Fruit fly (Drosophila melanogaster) whole organism, embryonic: ENCODE results near the gene CG43402.
A peak's percentile ranks its signal among the peaks of the same experiment; 100 is the strongest.

Experiments
- Atf3 ChIP-seq: fragments of 200-800 bp; sonication (Bioruptor generic); optimal IDR thresholded peaks from 3 replicates; lab custom pipeline; 2016; ENCODE audit warnings: missing biosample characterization, missing genetic modification characterization
- CG10267 ChIP-seq: fragments of 200-800 bp; sonication (Bioruptor generic); optimal IDR thresholded peaks from 2 replicates; lab custom pipeline; 2018; ENCODE audit warnings: missing biosample characterization, mild to moderate bottlenecking, missing genetic modification characterization, moderate library complexity
- CG10274 ChIP-seq: fragments of 200-800 bp; sonication (Bioruptor generic); optimal IDR thresholded peaks from 3 replicates; lab custom pipeline; 2017; ENCODE audit warnings: missing biosample characterization, mild to moderate bottlenecking, missing genetic modification characterization
- CG11723 ChIP-seq: fragments of 200-800 bp; sonication (Bioruptor generic); optimal IDR thresholded peaks from 2 replicates; lab custom pipeline; 2017; ENCODE audit warnings: missing biosample characterization, mild to moderate bottlenecking, missing genetic modification characterization
- CG12155 ChIP-seq: fragments of 200-800 bp; sonication (Bioruptor generic); optimal IDR thresholded peaks from 3 replicates; lab custom pipeline; 2016; ENCODE audit warnings: missing biosample characterization, missing genetic modification characterization
- CG13624 ChIP-seq: fragments of 200-800 bp; sonication (Bioruptor generic); optimal IDR thresholded peaks from 2 replicates; lab custom pipeline; 2016; ENCODE audit warnings: missing biosample characterization, missing genetic modification characterization
- CG16813 ChIP-seq: fragments of 200-800 bp; sonication (Bioruptor generic); IDR thresholded peaks from 3 replicates; pipeline ENCODE4 v1.3.6; 2022; ENCODE audit warnings: missing biosample characterization, missing genetic modification characterization; ENCODE audit not compliant: partially characterized antibody
- CG17802 ChIP-seq: fragments of 200-800 bp; sonication (Bioruptor generic); optimal IDR thresholded peaks from 2 replicates; lab custom pipeline; 2018; ENCODE audit warnings: missing biosample characterization, mild to moderate bottlenecking, missing genetic modification characterization, moderate library complexity
- CG18262 ChIP-seq: fragments of 200-800 bp; optimal IDR thresholded peaks from 3 replicates; lab custom pipeline; 2019; ENCODE audit warnings: missing biosample characterization, mild to moderate bottlenecking, missing genetic modification characterization, moderate library complexity
- CG18476 ChIP-seq: fragments of 200-800 bp; sonication (Bioruptor generic); optimal IDR thresholded peaks from 2 replicates; lab custom pipeline; 2016; ENCODE audit warnings: missing biosample characterization, mild to moderate bottlenecking, missing genetic modification characterization
- CG2199 ChIP-seq: fragments of 200-800 bp; sonication (Bioruptor generic); IDR thresholded peaks from 3 replicates; pipeline ENCODE4 v1.3.6; 2022; ENCODE audit warnings: missing biosample characterization, missing genetic modification characterization
- CG3065 ChIP-seq: fragments of 200-800 bp; sonication (Bioruptor generic); optimal IDR thresholded peaks from 2 replicates; lab custom pipeline; 2016; ENCODE audit warnings: missing biosample characterization, missing genetic modification characterization
- CG3407 ChIP-seq: fragments of 200-800 bp; sonication (Bioruptor generic); optimal IDR thresholded peaks from 2 replicates; lab custom pipeline; 2018; ENCODE audit warnings: missing biosample characterization, mild to moderate bottlenecking, missing genetic modification characterization
- CG3838 ChIP-seq: fragments of 200-800 bp; sonication (Bioruptor generic); optimal IDR thresholded peaks from 3 replicates; lab custom pipeline; 2016; ENCODE audit warnings: missing biosample characterization, missing genetic modification characterization
- CG42726 ChIP-seq: fragments of 200-800 bp; sonication (Bioruptor generic); IDR thresholded peaks from 2 replicates; pipeline ENCODE4 v1.3.6; 2022; ENCODE audit warnings: missing biosample characterization, missing genetic modification characterization; ENCODE audit not compliant: partially characterized antibody
- CG4328 ChIP-seq: fragments of 200-800 bp; sonication (Bioruptor generic); optimal IDR thresholded peaks from 3 replicates; lab custom pipeline; 2017; ENCODE audit warnings: missing biosample characterization, missing genetic modification reagents, missing genetic modification characterization
- CG4360 ChIP-seq: fragments of 200-800 bp; sonication (Bioruptor generic); IDR thresholded peaks from 2 replicates; pipeline ENCODE4 v1.3.6; 2022; ENCODE audit warnings: missing biosample characterization, missing genetic modification characterization
- CG4820 ChIP-seq: fragments of 200-800 bp; sonication (Bioruptor generic); optimal IDR thresholded peaks from 3 replicates; lab custom pipeline; 2016; ENCODE audit warnings: missing biosample characterization, missing genetic modification characterization
- CG6254 ChIP-seq: fragments of 200-800 bp; sonication (Bioruptor generic); optimal IDR thresholded peaks from 3 replicates; lab custom pipeline; 2017; ENCODE audit warnings: mild to moderate bottlenecking, missing biosample characterization, missing genetic modification reagents, missing genetic modification characterization
- CG7357 ChIP-seq: fragments of 200-800 bp; sonication (Bioruptor generic); IDR thresholded peaks from 3 replicates; pipeline ENCODE4 v1.3.6; 2022; ENCODE audit warnings: missing biosample characterization, missing genetic modification characterization
- CG8765 ChIP-seq: fragments of 200-800 bp; sonication (Bioruptor generic); IDR thresholded peaks from 2 replicates; pipeline ENCODE4 v1.3.6; 2022; ENCODE audit warnings: missing biosample characterization, missing genetic modification characterization
- CG9932 ChIP-seq: fragments of 200-800 bp; sonication (Bioruptor generic); IDR thresholded peaks from 2 replicates; pipeline ENCODE4 v1.3.6; 2022; ENCODE audit warnings: missing biosample characterization, missing genetic modification characterization
- Dbx ChIP-seq: fragments of 200-800 bp; sonication (Bioruptor generic); IDR thresholded peaks from 3 replicates; pipeline ENCODE4 v1.3.6; 2022; ENCODE audit warnings: missing biosample characterization, missing genetic modification characterization
- Hsf ChIP-seq: fragments of 200-800 bp; sonication (Bioruptor generic); optimal IDR thresholded peaks from 3 replicates; lab custom pipeline; 2016; ENCODE audit warnings: missing biosample characterization, missing genetic modification characterization
- Neu2 ChIP-seq: fragments of 200-800 bp; sonication (Bioruptor generic); optimal IDR thresholded peaks from 3 replicates; lab custom pipeline; 2016; ENCODE audit warnings: missing biosample characterization, missing genetic modification characterization, borderline replicate concordance
- NfI ChIP-seq: fragments of 200-800 bp; sonication (Bioruptor generic); optimal IDR thresholded peaks from 3 replicates; lab custom pipeline; 2018; ENCODE audit warnings: missing biosample characterization, mild to moderate bottlenecking, missing genetic modification characterization, moderate library complexity
- Ptx1 ChIP-seq: fragments of 200-800 bp; sonication (Bioruptor generic); IDR thresholded peaks from 2 replicates; pipeline ENCODE4 v1.3.6; 2022; ENCODE audit warnings: missing biosample characterization, missing genetic modification characterization
- Spps ChIP-seq: fragments of 200-800 bp; sonication (Bioruptor generic); optimal IDR thresholded peaks from 2 replicates; lab custom pipeline; 2018; ENCODE audit warnings: missing biosample characterization, mild to moderate bottlenecking, missing genetic modification characterization
- Sry-δ ChIP-seq: fragments of 200-800 bp; sonication (Bioruptor generic); optimal IDR thresholded peaks from 2 replicates; lab custom pipeline; 2016; ENCODE audit warnings: missing biosample characterization, missing genetic modification characterization
- ash1 ChIP-seq: fragments of 200-800 bp; sonication (Bioruptor generic); optimal IDR thresholded peaks from 2 replicates; lab custom pipeline; 2018; ENCODE audit warnings: missing biosample characterization, mild to moderate bottlenecking, missing genetic modification characterization
- br ChIP-seq: fragments of >200 bp; optimal IDR thresholded peaks from 2 replicates; lab custom pipeline; 2017
- esg ChIP-seq: fragments of 200-800 bp; sonication (Bioruptor generic); conservative IDR thresholded peaks from 2 replicates; pipeline ENCODE4 v1.3.6; 2022; ENCODE audit warnings: missing biosample characterization, missing genetic modification characterization
- fru ChIP-seq: fragments of >200 bp; optimal IDR thresholded peaks from 2 replicates; lab custom pipeline; 2017
- gem ChIP-seq: fragments of 200-800 bp; sonication (Bioruptor generic); optimal IDR thresholded peaks from 2 replicates; lab custom pipeline; 2019; ENCODE audit warnings: missing biosample characterization, mild to moderate bottlenecking, missing genetic modification characterization, moderate library complexity
- grau ChIP-seq: fragments of 200-800 bp; optimal IDR thresholded peaks from 3 replicates; lab custom pipeline; 2019; ENCODE audit warnings: missing biosample characterization, mild to moderate bottlenecking, missing genetic modification characterization, moderate library complexity
- ken ChIP-seq: fragments of 200-800 bp; sonication (Bioruptor generic); IDR thresholded peaks from 3 replicates; pipeline ENCODE4 v1.3.6; 2022; ENCODE audit warnings: missing biosample characterization, missing genetic modification characterization
- p53 ChIP-seq: fragments of 200-800 bp; sonication (Bioruptor generic); optimal IDR thresholded peaks from 2 replicates; lab custom pipeline; 2016; ENCODE audit warnings: missing biosample characterization, missing genetic modification characterization
- pzg ChIP-seq: fragments of 200-800 bp; sonication (Bioruptor generic); optimal IDR thresholded peaks from 3 replicates; lab custom pipeline; 2018; ENCODE audit warnings: missing biosample characterization, mild to moderate bottlenecking, missing genetic modification characterization, moderate library complexity
- ranshi ChIP-seq: fragments of 200-800 bp; sonication (Bioruptor generic); IDR thresholded peaks from 2 replicates; pipeline ENCODE4 v1.3.6; 2022; ENCODE audit warnings: missing biosample characterization, missing genetic modification characterization
- row ChIP-seq: fragments of 200-800 bp; sonication (Bioruptor generic); IDR thresholded peaks from 3 replicates; pipeline ENCODE4 v1.3.6; 2022; ENCODE audit warnings: missing biosample characterization, missing genetic modification characterization
- sd ChIP-seq: fragments of 200-800 bp; sonication (Bioruptor generic); optimal IDR thresholded peaks from 3 replicates; lab custom pipeline; 2018; ENCODE audit warnings: missing biosample characterization, mild to moderate bottlenecking, missing genetic modification characterization, moderate library complexity
- slou ChIP-seq: fragments of 200-800 bp; sonication (Bioruptor generic); optimal IDR thresholded peaks from 3 replicates; lab custom pipeline; 2016; ENCODE audit warnings: missing biosample characterization, missing genetic modification characterization
- sob ChIP-seq: fragments of 200-800 bp; sonication (Bioruptor generic); IDR thresholded peaks from 2 replicates; pipeline ENCODE4 v1.3.6; 2022; ENCODE audit warnings: missing biosample characterization, missing genetic modification characterization
- sug ChIP-seq: fragments of 200-800 bp; optimal IDR thresholded peaks from 2 replicates; lab custom pipeline; 2019; ENCODE audit warnings: missing biosample characterization, mild to moderate bottlenecking, missing genetic modification characterization, moderate library complexity
- trem ChIP-seq: fragments of 200-800 bp; optimal IDR thresholded peaks from 3 replicates; lab custom pipeline; 2019; ENCODE audit warnings: missing biosample characterization, mild to moderate bottlenecking, missing genetic modification characterization, moderate library complexity
- tx ChIP-seq: fragments of 200-800 bp; sonication (Bioruptor generic); optimal IDR thresholded peaks from 2 replicates; lab custom pipeline; 2016; ENCODE audit warnings: missing biosample characterization, missing genetic modification characterization
- wek ChIP-seq: fragments of 200-800 bp; sonication (Bioruptor generic); optimal IDR thresholded peaks from 3 replicates; lab custom pipeline; 2018; ENCODE audit warnings: missing biosample characterization, mild to moderate bottlenecking, missing genetic modification characterization, moderate library complexity
- yki ChIP-seq: fragments of >200 bp; optimal IDR thresholded peaks from 3 replicates; lab custom pipeline; 2018

CG43402 gene

DNA sequence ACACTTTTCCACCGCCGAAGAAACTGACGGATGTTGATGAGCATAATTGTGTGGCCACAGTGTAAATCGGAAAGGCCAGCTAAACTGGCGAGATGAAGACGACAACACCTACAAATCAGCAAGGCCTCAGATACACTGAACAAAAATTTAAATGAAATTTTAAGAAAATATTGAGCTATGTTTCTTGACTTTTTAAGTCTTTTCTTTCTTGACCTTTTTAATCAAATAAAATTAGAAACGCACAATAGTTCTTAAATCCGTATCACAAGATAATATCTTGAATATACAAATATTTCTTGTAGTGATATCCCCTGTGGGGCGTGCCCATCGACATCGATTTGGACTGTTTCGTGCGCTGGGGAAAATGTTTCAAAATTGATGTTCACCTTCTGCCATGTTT is 14.1 kb upstream of the CG43402 start, which contains the start of gene CG43401 (continued):
- TF ChIP-seq CG12155 (GFP tag; lab: Kevin White, UChicago) (peak; percentile 44), CG3065 (GFP tag; lab: Kevin White, UChicago) (no peak), CG3407 (GFP tag; lab: Kevin White, UChicago) (peak; percentile 37), CG18262 (tag; lab: Kevin White, UChicago) (peak; percentile 43), ranshi (peak; percentile 67; the same call in 1 of the 2 replicates), row (GFP tag; lab: Robert Waterston, UW) (peak; percentile 80), p53 (no peak), CG3838 (GFP tag; lab: Kevin White, UChicago) (no peak), CG6254 (GFP tag; lab: Kevin White, UChicago) (no peak), pzg (GFP tag; lab: Kevin White, UChicago) (no peak), trem (tag; lab: Kevin White, UChicago) (no peak), CG11723 (GFP tag; lab: Kevin White, UChicago) (no peak), CG17802 (peak; percentile 0), esg (GFP tag; lab: Robert Waterston, UW) (peak; percentile 76), CG2199 (0 out of 3 replicates have a peak, but pooled peaks have one; percentile 49), CG10274 (no peak), CG9932 (GFP tag; lab: Robert Waterston, UW) (no peak), CG18476 (GFP tag; lab: Kevin White, UChicago) (peak; percentile 9), NfI (GFP tag; lab: Kevin White, UChicago) (no peak), CG8765 (GFP tag; lab: Robert Waterston, UW) (no peak), Dbx (GFP tag; lab: Robert Waterston, UW) (0 out of 3 replicates have a peak, but pooled peaks have one; percentile 16), yki (no peak), Spps (tag; lab: Kevin White, UChicago) (no peak), CG13624 (no peak), grau (peak; percentile 47), CG4820 (GFP tag; lab: Kevin White, UChicago) (peak; percentile 42), Hsf (peak; percentile 58), CG10267 (tag; lab: Kevin White, UChicago) (peak; percentile 33), Ptx1 (GFP tag; lab: Robert Waterston, UW) (peak; percentile 81), sd (tag; lab: Kevin White, UChicago) (no peak), CG42726 (GFP tag; lab: Robert Waterston, UW) (no peak), Neu2 (GFP tag; lab: Kevin White, UChicago) (no peak), CG4360 (GFP tag; lab: Robert Waterston, UW) (no peak), tx (GFP tag; lab: Kevin White, UChicago) (no peak), CG4328 (no peak), sob (peak; percentile 53; the same call in 1 of the 2 replicates), gem (tag; lab: Kevin White, UChicago) (peak; percentile 86), ken (GFP tag; lab: Robert Waterston, UW) (peak; percentile 43; the same call in 1 of the 3 replicates), CG16813 (GFP tag; lab: Robert Waterston, UW) (no peak), ash1 (no peak), br (lab: Kevin White, UChicago) (no peak), sug (tag; lab: Kevin White, UChicago) (peak; percentile 34), Atf3 (GFP tag; lab: Kevin White, UChicago) (no peak), fru (no peak), Sry-δ (no peak), wek (GFP tag; lab: Kevin White, UChicago) (no peak), slou (GFP tag; lab: Kevin White, UChicago) (no peak), CG7357 (no peak)
- TF ChIP-seq, all 482 proteins: peak for 196
